Worm (Caenorhabditis elegans) whole organism, early embryonic: ENCODE measurements around the gene nmur-3.

Experiments used
- F13C5.2 ChIP-seq: sonication (generic microtip); optimal IDR thresholded peaks from 2 replicates; lab custom pipeline; 2017; ENCODE audit warnings: mild to moderate bottlenecking, missing genetic modification characterization, inconsistent platforms, missing compliant biosample characterization
- hmg-4 ChIP-seq: fragments of 200-800 bp; sonication (Bioruptor generic); optimal IDR thresholded peaks from 2 replicates; lab custom pipeline; 2018; ENCODE audit warnings: mild to moderate bottlenecking, missing genetic modification characterization, missing compliant biosample characterization
- tbx-11 ChIP-seq: fragments of 200-800 bp; sonication (Bioruptor generic); IDR thresholded peaks from 2 replicates; pipeline ENCODE4 v1.3.6; 2022; ENCODE audit warnings: missing genetic modification characterization, missing compliant biosample characterization

- TF ChIP-seq tbx-11 (GFP tag; lab: Robert Waterston, UW) (no peak), F13C5.2 (tag; lab: Kevin White, UChicago) (no peak), hmg-4 (GFP tag; lab: Kevin White, UChicago) (no peak)
Observed at ce11 chrX:4434577-4434976, 31.7 kb upstream of the nmur-3 start.
